Worm (Caenorhabditis elegans) whole organism, L4 larva: ENCODE data around the gene hlh-30.

Source experiments
- F10B5.3 ChIP-seq: sonication (generic microtip); optimal IDR thresholded peaks from 2 replicates; lab custom pipeline; 2016; ENCODE audit warnings: mild to moderate bottlenecking, missing genetic modification characterization, missing compliant biosample characterization
- F37D6.2 ChIP-seq: sonication (generic microtip); optimal IDR thresholded peaks from 2 replicates; lab custom pipeline; 2016; ENCODE audit warnings: mild to moderate bottlenecking, missing genetic modification characterization, missing compliant biosample characterization
- F44E2.7 ChIP-seq: fragments of 200-800 bp; sonication (Bioruptor generic); IDR thresholded peaks from 2 replicates; pipeline ENCODE4 v2.1.2; 2022; ENCODE audit warnings: missing genetic modification characterization, missing compliant biosample characterization
- F49E8.2 ChIP-seq: sonication (generic microtip); optimal IDR thresholded peaks from 2 replicates; lab custom pipeline; 2016; ENCODE audit warnings: missing compliant biosample characterization, mild to moderate bottlenecking, missing genetic modification characterization, borderline replicate concordance
- T20F7.1 ChIP-seq: fragments of 200-800 bp; sonication (Bioruptor generic); optimal IDR thresholded peaks from 2 replicates; lab custom pipeline; 2018; ENCODE audit warnings: mild to moderate bottlenecking, missing genetic modification characterization, missing compliant biosample characterization
- T26A8.4 ChIP-seq: fragments of 200-800 bp; sonication (Bioruptor generic); IDR thresholded peaks from 2 replicates; pipeline ENCODE4 v1.3.6; 2022; ENCODE audit warnings: missing genetic modification characterization, missing compliant biosample characterization
- Y75B8A.6 ChIP-seq: fragments of 200-800 bp; sonication (Bioruptor generic); IDR thresholded peaks from 2 replicates; pipeline ENCODE4 v1.3.6; 2022; ENCODE audit warnings: missing genetic modification reagents, missing genetic modification characterization, missing compliant biosample characterization
- ZK546.5 ChIP-seq, 2 experiments: sonication (generic microtip); optimal IDR thresholded peaks; 2 replicates each; lab custom pipeline; 2017; ENCODE audit warnings: missing biosample characterization in 2 of 2, missing genetic modification characterization in 2 of 2
- aha-1 ChIP-seq: fragments of 150-350 bp; peaks from one replicate; lab custom pipeline; 2014; ENCODE audit warnings: missing biosample characterization, missing genetic modification characterization
- aly-2 ChIP-seq: sonication (generic microtip); optimal IDR thresholded peaks from 2 replicates; lab custom pipeline; 2018; ENCODE audit warnings: missing biosample characterization, missing genetic modification characterization
- ama-1 ChIP-seq: fragments of 150-350 bp; optimal IDR thresholded peaks from 2 replicates; lab custom pipeline; 2014; ENCODE audit warnings: inconsistent platforms, mixed read lengths
- ceh-20 ChIP-seq: fragments of 200-800 bp; sonication (Bioruptor generic); IDR thresholded peaks from 2 replicates; pipeline ENCODE4 v1.3.6; 2022; ENCODE audit warnings: missing genetic modification reagents, missing genetic modification characterization, missing compliant biosample characterization
- ceh-32 ChIP-seq: sonication (generic microtip); optimal IDR thresholded peaks from 2 replicates; lab custom pipeline; 2016; ENCODE audit warnings: mild to moderate bottlenecking, missing genetic modification characterization, missing compliant biosample characterization; ENCODE audit not compliant: poor library complexity
- ceh-44 ChIP-seq: fragments of 200-800 bp; sonication (Bioruptor generic); IDR thresholded peaks from 2 replicates; pipeline ENCODE4 v1.3.6; 2022; ENCODE audit warnings: missing genetic modification reagents, missing genetic modification characterization, missing compliant biosample characterization
- ceh-82 ChIP-seq: sonication (generic microtip); optimal IDR thresholded peaks from 2 replicates; lab custom pipeline; 2017; ENCODE audit warnings: missing biosample characterization, missing genetic modification characterization
- cey-2 ChIP-seq: sonication (generic microtip); optimal IDR thresholded peaks from 3 replicates; lab custom pipeline; 2017; ENCODE audit warnings: missing genetic modification characterization, mild to moderate bottlenecking, missing compliant biosample characterization, antibody characterized with exemption, borderline replicate concordance; ENCODE audit not compliant: insufficient read depth
- daf-16 ChIP-seq, 3 experiments: sonication (generic microtip); optimal IDR thresholded peaks; 2 replicates each; lab custom pipeline; 2016 to 2017; ENCODE audit warnings: missing genetic modification characterization in 3 of 3, missing genetic modification reagents in 3 of 3, mild to moderate bottlenecking in 2 of 3, missing compliant biosample characterization in 2 of 3, missing biosample characterization in 1 of 3, moderate library complexity in 1 of 3
- dmd-6 ChIP-seq: fragments of 200-800 bp; sonication (Bioruptor generic); IDR thresholded peaks from 2 replicates; pipeline ENCODE4 v1.3.6; 2022; ENCODE audit warnings: missing genetic modification reagents, missing genetic modification characterization, missing compliant biosample characterization
- dpl-1 ChIP-seq: fragments of 150-350 bp; optimal IDR thresholded peaks from 2 replicates; lab custom pipeline; 2014; ENCODE audit warnings: missing biosample characterization, missing genetic modification reagents, missing genetic modification characterization
- egl-43 ChIP-seq: fragments of 200-800 bp; sonication (Bioruptor generic); IDR thresholded peaks from 2 replicates; pipeline ENCODE4 v1.3.6; 2022; ENCODE audit warnings: missing genetic modification reagents, missing genetic modification characterization, missing compliant biosample characterization
- fkh-10 ChIP-seq: fragments of 150-350 bp; optimal IDR thresholded peaks from 2 replicates; lab custom pipeline; 2014; ENCODE audit warnings: missing biosample characterization, missing genetic modification reagents, missing genetic modification characterization
- gei-8 ChIP-seq: fragments of 200-800 bp; sonication (Bioruptor generic); optimal IDR thresholded peaks from 2 replicates; lab custom pipeline; 2018; ENCODE audit warnings: mild to moderate bottlenecking, missing genetic modification characterization, missing compliant biosample characterization
- hif-1 ChIP-seq, 2 experiments: sonication (generic microtip); optimal IDR thresholded peaks; 2 replicates each; lab custom pipeline; 2016 to 2017; ENCODE audit warnings: missing compliant biosample characterization in 2 of 2, missing genetic modification characterization in 2 of 2, missing genetic modification reagents in 2 of 2, missing genotype in 2 of 2, mild to moderate bottlenecking in 1 of 2
- hmg-1.1 ChIP-seq: fragments of 200-800 bp; sonication (Bioruptor generic); IDR thresholded peaks from 2 replicates; pipeline ENCODE4 v1.3.6; 2022; ENCODE audit warnings: missing genetic modification reagents, missing genetic modification characterization, missing compliant biosample characterization
- jun-1 ChIP-seq: fragments of 150-350 bp; optimal IDR thresholded peaks from 2 replicates; lab custom pipeline; 2014; ENCODE audit warnings: missing biosample characterization, missing genetic modification reagents, missing genetic modification characterization
- lin-1 ChIP-seq: fragments of 200-800 bp; sonication (Bioruptor generic); IDR thresholded peaks from 2 replicates; pipeline ENCODE4 v1.3.6; 2022; ENCODE audit warnings: missing genetic modification reagents, missing genetic modification characterization, missing compliant biosample characterization
- lin-29 ChIP-seq: fragments of 200-800 bp; sonication (Bioruptor generic); IDR thresholded peaks from 2 replicates; pipeline ENCODE4 v1.3.6; 2022; ENCODE audit warnings: missing genetic modification reagents, missing genetic modification characterization, missing compliant biosample characterization
- lin-38 ChIP-seq: fragments of 200-800 bp; sonication (Bioruptor generic); IDR thresholded peaks from 2 replicates; pipeline ENCODE4 v1.3.6; 2022; ENCODE audit warnings: missing genetic modification reagents, missing genetic modification characterization, missing compliant biosample characterization
- lin-39 ChIP-seq: fragments of 150-350 bp; optimal IDR thresholded peaks from 2 replicates; lab custom pipeline; 2014; ENCODE audit warnings: missing biosample characterization, missing genetic modification reagents, missing genetic modification characterization
- madf-5 ChIP-seq, 2 experiments: fragments of 200-800 bp; sonication (Bioruptor generic); IDR thresholded peaks; 2 replicates each; pipeline ENCODE4 v1.3.6; 2022; ENCODE audit warnings: missing compliant biosample characterization in 2 of 2, missing genetic modification characterization in 2 of 2
- nhr-102 ChIP-seq: sonication (generic microtip); optimal IDR thresholded peaks from 2 replicates; lab custom pipeline; 2016; ENCODE audit warnings: mild to moderate bottlenecking, missing genetic modification characterization, moderate library complexity, missing compliant biosample characterization
- nhr-11 ChIP-seq: fragments of 150-350 bp; optimal IDR thresholded peaks from 2 replicates; lab custom pipeline; 2014; ENCODE audit warnings: missing biosample characterization, missing genetic modification characterization
- nhr-111 ChIP-seq: fragments of 200-800 bp; sonication (Bioruptor generic); optimal IDR thresholded peaks from 2 replicates; lab custom pipeline; 2018; ENCODE audit warnings: mild to moderate bottlenecking, missing genetic modification characterization, missing compliant biosample characterization
- nhr-28 ChIP-seq: fragments of 150-350 bp; optimal IDR thresholded peaks from 2 replicates; lab custom pipeline; 2014; ENCODE audit warnings: missing biosample characterization, missing genetic modification characterization
- nhr-48 ChIP-seq: sonication (generic microtip); optimal IDR thresholded peaks from 2 replicates; lab custom pipeline; 2016; ENCODE audit warnings: mild to moderate bottlenecking, missing genetic modification characterization, missing compliant biosample characterization
- nhr-76 ChIP-seq: fragments of 150-350 bp; optimal IDR thresholded peaks from 2 replicates; lab custom pipeline; 2014; ENCODE audit warnings: missing biosample characterization, missing genetic modification characterization
- php-3 ChIP-seq: fragments of 200-800 bp; sonication (Bioruptor generic); IDR thresholded peaks from 2 replicates; pipeline ENCODE4 v1.3.6; 2022; ENCODE audit warnings: missing genetic modification reagents, missing genetic modification characterization, missing compliant biosample characterization
- rbr-2 ChIP-seq: sonication (generic microtip); optimal IDR thresholded peaks from 2 replicates; lab custom pipeline; 2016; ENCODE audit warnings: missing genotype, missing genetic modification characterization, missing compliant biosample characterization
- sdz-12 ChIP-seq: fragments of 200-800 bp; sonication (Bioruptor generic); optimal IDR thresholded peaks from 2 replicates; lab custom pipeline; 2018; ENCODE audit warnings: mild to moderate bottlenecking, missing genetic modification characterization, missing compliant biosample characterization
- skn-1 ChIP-seq: fragments of 150-350 bp; optimal IDR thresholded peaks from 2 replicates; lab custom pipeline; 2014; ENCODE audit warnings: missing biosample characterization, missing genetic modification characterization
- snpc-1.2 ChIP-seq: fragments of 200-800 bp; sonication (Bioruptor generic); IDR thresholded peaks from 2 replicates; pipeline ENCODE4 v1.3.6; 2022; ENCODE audit warnings: missing genetic modification reagents, missing genetic modification characterization, missing compliant biosample characterization
- spr-1 ChIP-seq: sonication (generic microtip); optimal IDR thresholded peaks from 2 replicates; lab custom pipeline; 2016; ENCODE audit warnings: mild to moderate bottlenecking, missing genetic modification characterization, missing compliant biosample characterization
- unc-39 ChIP-seq: sonication (generic microtip); optimal IDR thresholded peaks from 2 replicates; lab custom pipeline; 2017; ENCODE audit warnings: missing biosample characterization, missing genetic modification characterization
- unc-62 ChIP-seq, 3 experiments: fragments of 150-350 bp in 1 of 3; sonication (generic microtip); optimal IDR thresholded peaks in 2 of 3; peaks in 1 of 3; 1 replicate in 1 of 3; 2 replicates in 2 of 3; lab custom pipeline; 2014 to 2017; ENCODE audit warnings: missing biosample characterization in 3 of 3, missing genetic modification characterization in 3 of 3, missing genetic modification reagents in 3 of 3, missing genotype in 1 of 3
- zag-1 ChIP-seq: fragments of 150-350 bp; optimal IDR thresholded peaks from 2 replicates; lab custom pipeline; 2014; ENCODE audit warnings: missing biosample characterization, missing genetic modification characterization
- zfp-3 ChIP-seq: fragments of 200-800 bp; sonication (Bioruptor generic); conservative IDR thresholded peaks from 2 replicates; pipeline ENCODE4 v1.3.6; 2022; ENCODE audit warnings: missing genetic modification reagents, missing genetic modification characterization, missing compliant biosample characterization
- ztf-7 ChIP-seq: fragments of 150-350 bp; optimal IDR thresholded peaks from 2 replicates; lab custom pipeline; 2014; ENCODE audit warnings: missing biosample characterization, missing genetic modification characterization

hlh-30 gene

DNA sequence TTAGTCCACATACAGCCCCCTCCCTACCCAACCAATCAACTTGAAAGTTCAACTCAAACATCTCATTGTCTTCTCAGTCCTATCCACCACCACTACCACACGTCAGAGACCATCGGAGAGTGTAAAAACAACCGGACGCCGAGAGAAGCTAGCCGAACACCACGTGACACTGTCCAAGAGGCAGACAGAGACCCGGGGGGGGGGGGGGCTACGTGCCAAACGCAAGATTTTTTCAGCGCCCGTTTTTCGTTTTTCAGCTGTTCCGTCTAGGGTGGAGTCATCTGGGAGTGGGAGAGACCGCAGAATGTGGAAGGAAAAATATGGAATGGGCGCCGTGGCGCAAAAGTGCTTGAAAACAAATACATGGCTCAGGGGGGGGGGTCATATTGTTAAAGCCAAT is 8.8 kb downstream of the hlh-30 start (continued):
- TF ChIP-seq ceh-20 (no peak), madf-5 (GFP tag; IDR thresholded peaks at IDR 0.05; lab: Robert Waterston, UW) (no peak), nhr-102 (no peak), nhr-11 (no peak), ztf-7 (tag; lab: Kevin White, UChicago) (no peak), T20F7.1 (no peak), zag-1 (no peak), F44E2.7 (no peak), F10B5.3 (tag; lab: Kevin White, UChicago) (no peak), ceh-82 (tag; lab: Kevin White, UChicago) (no peak), nhr-111 (GFP tag; lab: Kevin White, UChicago) (no peak), cey-2 (no peak), skn-1 (tag; lab: Kevin White, UChicago) (no peak), sdz-12 (GFP tag; lab: Kevin White, UChicago) (no peak), Y75B8A.6 (no peak), dpl-1 (GFP tag; lab: Kevin White, UChicago) (peak; percentile 0), nhr-28 (tag; lab: Kevin White, UChicago) (peak; percentile 22)

DNA sequence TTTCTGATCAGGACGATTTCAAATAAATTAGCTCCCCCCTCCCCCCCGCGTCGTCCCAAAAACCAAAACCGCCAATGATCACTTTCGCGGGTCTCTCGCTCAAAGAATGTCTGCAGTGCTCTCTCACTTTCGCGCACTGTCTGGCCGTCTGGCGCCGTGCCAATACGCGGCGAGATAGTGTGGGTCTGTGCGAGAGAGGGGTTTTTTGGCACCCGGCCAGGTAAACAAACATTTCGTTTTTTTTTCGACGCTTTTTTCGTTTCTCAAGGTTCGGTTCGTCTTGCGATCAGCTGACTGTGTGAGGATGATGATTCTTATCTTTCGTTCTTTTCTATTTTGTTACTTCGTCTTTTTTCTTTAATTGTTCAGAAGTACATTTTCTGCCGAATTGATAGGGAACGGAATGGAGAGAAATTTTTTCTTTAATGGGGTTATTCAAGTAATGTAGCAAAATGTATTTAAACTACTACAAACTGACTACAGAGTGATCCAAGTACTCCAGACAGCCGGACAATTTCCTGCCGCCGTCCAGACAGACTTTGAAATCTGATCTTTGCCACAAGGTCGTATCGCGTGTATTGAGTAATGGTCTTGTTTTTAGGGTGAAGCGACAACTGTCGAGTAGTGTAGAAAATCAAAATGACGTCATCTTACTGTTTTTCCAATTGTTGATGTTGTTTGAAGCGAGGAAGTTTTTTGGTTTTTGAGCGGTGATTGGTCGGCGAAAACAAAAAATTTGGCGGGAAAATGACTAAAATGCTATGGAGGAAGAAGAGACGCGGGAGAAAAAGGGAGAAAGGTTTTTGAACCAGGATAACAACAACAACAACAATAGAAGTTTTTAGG is 10.4 kb downstream of the hlh-30 start:
- TF ChIP-seq cey-2 (no peak), fkh-10 (no peak), dpl-1 (GFP tag; lab: Kevin White, UChicago) (peak; percentile 38), dmd-6 (GFP tag; lab: Robert Waterston, UW) (peak; percentile 96), nhr-102 (peak; percentile 61), spr-1 (tag; lab: Kevin White, UChicago) (no peak), ceh-44 (no peak), aha-1 (tag; lab: Kevin White, UChicago) (peak; percentile 72), ceh-32 (no peak), unc-39 (tag; lab: Kevin White, UChicago) (no peak), aly-2 (tag; lab: Kevin White, UChicago) (no peak), nhr-11 (peak; percentile 64), lin-39 (tag; lab: Kevin White, UChicago) (no peak), ZK546.5 (tag; optimal IDR thresholded peaks at IDR 0.05; lab: Kevin White, UChicago) (no peak), rbr-2 (peak; percentile 54), snpc-1.2 (GFP tag; lab: Robert Waterston, UW) (no peak), zfp-3 (GFP tag; lab: Robert Waterston, UW) (no peak), ama-1 (lab: Kevin White, UChicago) (no peak), ceh-82 (tag; lab: Kevin White, UChicago) (no peak), daf-16 (GFP tag; optimal IDR thresholded peaks at IDR 0.05; lab: Kevin White, UChicago) (peak in 1 of 2 experiments; percentile 97), daf-16 (tag; optimal IDR thresholded peaks at IDR 0.05; lab: Kevin White, UChicago) (peak; percentile 80), F37D6.2 (tag; lab: Kevin White, UChicago) (no peak), hmg-1.1 (GFP tag; lab: Robert Waterston, UW) (peak; percentile 70), F49E8.2 (no peak), egl-43 (peak; percentile 64; the same call in 1 of the 2 replicates), gei-8 (GFP tag; lab: Kevin White, UChicago) (peak; percentile 70), nhr-76 (tag; lab: Kevin White, UChicago) (no peak), unc-62 (GFP tag; optimal IDR thresholded peaks at IDR 0.05 in 1 of 2; lab: Kevin White, UChicago) (peak in 1 of 2 experiments; percentile 55), unc-62 (tag; optimal IDR thresholded peaks at IDR 0.05; lab: Kevin White, UChicago) (no peak), php-3 (GFP tag; lab: Robert Waterston, UW) (peak; percentile 27; the same call in 1 of the 2 replicates), jun-1 (peak; percentile 72), T26A8.4 (GFP tag; lab: Robert Waterston, UW) (peak; percentile 66), hif-1 (tag; optimal IDR thresholded peaks at IDR 0.05; lab: Kevin White, UChicago) (peak in 1 of 2 experiments; percentile 88), nhr-48 (tag; lab: Kevin White, UChicago) (peak; percentile 68), nhr-111 (GFP tag; lab: Kevin White, UChicago) (no peak), lin-38 (GFP tag; lab: Robert Waterston, UW) (no peak), lin-29 (GFP tag; lab: Robert Waterston, UW) (peak; percentile 68), ztf-7 (tag; lab: Kevin White, UChicago) (no peak), lin-1 (GFP tag; lab: Robert Waterston, UW) (no peak)
